Worm (Caenorhabditis elegans): ENCODE data around the gene ndx-2.
A peak's percentile ranks its signal among the peaks of the same experiment; 100 is the strongest.

- TF ChIP-seq pat-9 (tag; optimal IDR thresholded peaks at IDR 0.05) (no peak), odd-2 (tag; optimal IDR thresholded peaks at IDR 0.05) (no peak), nhr-11 (tag; optimal IDR thresholded peaks at IDR 0.05) (no peak), ceh-2 (tag; optimal IDR thresholded peaks at IDR 0.05) (peak; percentile 91), ets-4 (tag; optimal IDR thresholded peaks at IDR 0.05) (peak; percentile 95), elt-4 (tag; optimal IDR thresholded peaks at IDR 0.05) (no peak)
These were observed 26.3 kb downstream of the ndx-2 start, which contains the start of gene W02H5.19 for ce11 chrV:2638545-2638944.

Measured in whole organism, late embryonic.